Worm (Caenorhabditis elegans): ENCODE measurements around the gene W10G11.1.

W10G11.1 gene

DNA sequence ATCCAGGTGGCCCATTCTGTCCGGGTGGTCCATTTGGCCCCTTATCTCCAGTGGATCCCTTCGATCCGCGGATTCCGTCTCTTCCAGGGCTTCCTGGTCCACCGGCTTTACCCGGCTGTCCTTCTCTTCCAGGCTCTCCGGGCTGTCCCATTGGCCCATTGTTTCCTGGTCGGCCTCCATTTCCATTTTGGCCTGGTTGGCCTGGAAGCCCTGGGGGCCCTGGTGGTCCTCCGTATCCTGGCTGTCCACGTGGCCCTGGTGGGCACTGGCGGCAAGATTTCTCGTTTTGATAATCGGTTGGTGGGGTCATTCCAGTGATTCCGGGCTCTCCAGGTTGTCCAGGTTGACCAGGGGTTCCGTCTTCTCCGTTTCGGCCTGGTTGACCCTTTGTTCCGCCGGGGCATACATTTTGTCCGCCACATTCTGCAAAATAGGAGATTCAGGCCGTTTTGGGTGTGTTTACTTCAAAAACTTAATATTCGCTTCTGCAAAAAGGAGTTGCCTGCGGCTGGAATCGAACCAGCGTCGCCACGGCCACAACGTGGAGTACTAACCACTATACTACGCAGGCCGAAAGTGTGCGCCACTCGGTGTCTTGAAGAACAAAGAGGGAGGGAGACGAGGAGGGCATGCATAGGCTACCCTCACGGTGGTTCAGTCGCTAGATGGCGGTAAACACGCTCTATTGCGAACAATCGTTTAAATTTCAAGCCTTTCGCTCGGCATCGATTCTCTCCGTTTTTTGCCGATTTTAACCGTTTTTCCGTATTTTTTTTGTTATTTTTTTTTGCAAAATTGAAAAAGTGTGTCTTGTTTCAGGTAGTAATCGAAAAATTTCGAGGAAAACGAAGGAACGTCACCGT, 39.3 kb downstream of the W10G11.1 start, which contains the start of gene W09G10.9:
Gene W09G10.9 (plus strand): TSS at position 813 of the 863 bp plus-strand sequence.
- TF ChIP-seq xbp-1 (tag; optimal IDR thresholded peaks at IDR 0.05), result peak; percentile 72
- peak; percentile 30 for TF ChIP-seq jun-1 (tag; optimal IDR thresholded peaks at IDR 0.05)
- TF ChIP-seq hlh-17 (GFP tag; optimal IDR thresholded peaks at IDR 0.05; ENCODE audit: borderline replicate concordance), result no peak
- TF ChIP-seq unc-130 (tag; optimal IDR thresholded peaks at IDR 0.05), result peak; percentile 10
- peak; percentile 54 for TF ChIP-seq egl-13 (tag; optimal IDR thresholded peaks at IDR 0.05)
- TF ChIP-seq nhr-19 (GFP tag; conservative IDR thresholded peaks at IDR 0.05), result peak; percentile 88
- no peak for TF ChIP-seq pax-3 (tag; optimal IDR thresholded peaks at IDR 0.05)
- peak; percentile 38 to 53 for TF ChIP-seq efl-1 (optimal IDR thresholded peaks at IDR 0.05)
- peak; percentile 29 to 93 for TF ChIP-seq efl-1 (GFP tag; optimal IDR thresholded peaks at IDR 0.05 in 1 of 2)
- TF ChIP-seq nhr-85 (tag), result peak; percentile 63
- peak; percentile 34; the same call in 1 of the 2 replicates for TF ChIP-seq grh-1 (GFP tag; IDR thresholded peaks at IDR 0.05)
- TF ChIP-seq zip-4 (GFP tag; optimal IDR thresholded peaks at IDR 0.05), result peak; percentile 27
- TF ChIP-seq sox-4 (tag; optimal IDR thresholded peaks at IDR 0.05), result no peak
- peak; percentile 14 for TF ChIP-seq fkh-10 (GFP tag; optimal IDR thresholded peaks at IDR 0.05)
- no peak for TF ChIP-seq ets-5 (GFP tag; IDR thresholded peaks at IDR 0.05)
- TF ChIP-seq mdl-1 (tag; optimal IDR thresholded peaks at IDR 0.05), result peak in 1 of 2 experiments; percentile 61
- no peak for TF ChIP-seq efl-3 (GFP tag; optimal IDR thresholded peaks at IDR 0.05)
- TF ChIP-seq nhr-237 (tag; optimal IDR thresholded peaks at IDR 0.05), result no peak
- TF ChIP-seq tbx-2 (tag; optimal IDR thresholded peaks at IDR 0.05), result peak; percentile 66
- peak; percentile 22 to 69 for TF ChIP-seq lin-35 (GFP tag; optimal IDR thresholded peaks at IDR 0.05)
- no peak for TF ChIP-seq nhr-84 (tag; optimal IDR thresholded peaks at IDR 0.05)
- TF ChIP-seq mep-1 (tag; optimal IDR thresholded peaks at IDR 0.05), result peak; percentile 23
- no peak for TF ChIP-seq lin-39 (tag; optimal IDR thresholded peaks at IDR 0.05)
- peak in 1 of 2 experiments; percentile 56 for TF ChIP-seq ztf-11 (tag; optimal IDR thresholded peaks at IDR 0.05)
- TF ChIP-seq dsc-1 (tag; optimal IDR thresholded peaks at IDR 0.05), result peak; percentile 77
- peak; percentile 72 to 77 for TF ChIP-seq lsy-2 (tag; optimal IDR thresholded peaks at IDR 0.05)
- peak; percentile 73 for TF ChIP-seq ceh-88 (GFP tag; IDR thresholded peaks at IDR 0.05)
- peak in 2 of 6 experiments; percentile 4 to 19 for TF ChIP-seq elt-3 (tag; optimal IDR thresholded peaks at IDR 0.05)
- TF ChIP-seq unc-62 (GFP tag; optimal IDR thresholded peaks at IDR 0.05), result no peak
- TF ChIP-seq aha-1 (tag; optimal IDR thresholded peaks at IDR 0.05), result no peak
- peak; percentile 48 for TF ChIP-seq F16B12.6 (tag; optimal IDR thresholded peaks at IDR 0.05)
- peak; percentile 78 for TF ChIP-seq nhr-20 (tag; optimal IDR thresholded peaks at IDR 0.05)
- no peak for TF ChIP-seq ceh-63 (GFP tag; optimal IDR thresholded peaks at IDR 0.05)
- TF ChIP-seq mab-9 (GFP tag; IDR thresholded peaks at IDR 0.05), result peak; percentile 75
- TF ChIP-seq rnt-1 (tag; optimal IDR thresholded peaks at IDR 0.05), result peak; percentile 79
- TF ChIP-seq ceh-90 (tag; optimal IDR thresholded peaks at IDR 0.05), result no peak
- no peak for TF ChIP-seq ztf-4 (tag; optimal IDR thresholded peaks at IDR 0.05)
- peak; percentile 40 for TF ChIP-seq irx-1 (tag; optimal IDR thresholded peaks at IDR 0.05)
- peak; percentile 71 for TF ChIP-seq lin-14 (GFP tag; optimal IDR thresholded peaks at IDR 0.05)
- TF ChIP-seq elt-2 (tag; optimal IDR thresholded peaks at IDR 0.05), result peak; percentile 23
- peak; percentile 41 for TF ChIP-seq C16A3.4 (tag; optimal IDR thresholded peaks at IDR 0.05)
- TF ChIP-seq snpc-4 (tag; optimal IDR thresholded peaks at IDR 0.05), result peak; percentile 27
- TF ChIP-seq isw-1 (GFP tag; IDR thresholded peaks at IDR 0.05), result peak; percentile 76
- TF ChIP-seq fkh-8 (tag; optimal IDR thresholded peaks at IDR 0.05), result peak; percentile 78
- TF ChIP-seq ama-1 (optimal IDR thresholded peaks at IDR 0.05), result no peak
- TF ChIP-seq skn-1 (tag; optimal IDR thresholded peaks at IDR 0.05), result peak; percentile 41
- TF ChIP-seq lin-15B (tag; optimal IDR thresholded peaks at IDR 0.05), result peak; percentile 13
- TF ChIP-seq ceh-8 (GFP tag; optimal IDR thresholded peaks at IDR 0.05), result no peak
- no peak for TF ChIP-seq egl-27 (tag; optimal IDR thresholded peaks at IDR 0.05)
- no peak for TF ChIP-seq unc-98 (GFP tag; IDR thresholded peaks at IDR 0.05)
- TF ChIP-seq dpl-1 (GFP tag; optimal IDR thresholded peaks at IDR 0.05), result peak; percentile 8 to 47 (median 43)

Measured in whole organism, L1 larva.